Worm (Caenorhabditis elegans) whole organism, late embryonic: ENCODE measurements around the gene F58A6.9.

Experiments used
- C08G9.2 ChIP-seq: sonication (generic microtip); optimal IDR thresholded peaks from 2 replicates; lab custom pipeline; 2016; ENCODE audit warnings: mild to moderate bottlenecking, missing genetic modification characterization, moderate library complexity, missing compliant biosample characterization
- F13H6.1 ChIP-seq: sonication (generic microtip); optimal IDR thresholded peaks from 2 replicates; lab custom pipeline; 2016; ENCODE audit warnings: missing genetic modification characterization, missing compliant biosample characterization
- K02D7.2 ChIP-seq: sonication (generic microtip); optimal IDR thresholded peaks from 2 replicates; lab custom pipeline; 2017; ENCODE audit warnings: mild to moderate bottlenecking, missing genetic modification characterization, missing compliant biosample characterization
- Y22D7AL.16 ChIP-seq: sonication (generic microtip); optimal IDR thresholded peaks from 2 replicates; lab custom pipeline; 2016; ENCODE audit warnings: missing genetic modification characterization, missing compliant biosample characterization
- ahr-1 ChIP-seq: sonication (generic microtip); optimal IDR thresholded peaks from 2 replicates; lab custom pipeline; 2016; ENCODE audit warnings: missing genetic modification characterization, missing compliant biosample characterization
- ceh-14 ChIP-seq: sonication (generic microtip); optimal IDR thresholded peaks from 2 replicates; lab custom pipeline; 2016; ENCODE audit warnings: missing genotype, missing genetic modification characterization, missing compliant biosample characterization
- ceh-2 ChIP-seq: sonication (generic microtip); optimal IDR thresholded peaks from 2 replicates; lab custom pipeline; 2016; ENCODE audit warnings: missing genotype, missing genetic modification characterization, missing compliant biosample characterization
- ceh-24 ChIP-seq: sonication (generic microtip); optimal IDR thresholded peaks from 2 replicates; lab custom pipeline; 2016; ENCODE audit warnings: mild to moderate bottlenecking, missing genetic modification characterization, missing compliant biosample characterization
- ceh-30 ChIP-seq: fragments of 150-350 bp; optimal IDR thresholded peaks from 2 replicates; lab custom pipeline; 2014; ENCODE audit warnings: missing biosample characterization, missing genetic modification characterization
- ceh-45 ChIP-seq: fragments of 200-800 bp; sonication (Bioruptor generic); IDR thresholded peaks from 2 replicates; pipeline ENCODE4 v1.3.6; 2022; ENCODE audit warnings: missing genetic modification reagents, missing genetic modification characterization, missing compliant biosample characterization
- ceh-6 ChIP-seq: fragments of 200-800 bp; sonication (Bioruptor generic); optimal IDR thresholded peaks from 2 replicates; lab custom pipeline; 2018; ENCODE audit warnings: mild to moderate bottlenecking, missing genetic modification characterization, missing compliant biosample characterization
- ceh-9 ChIP-seq: sonication (generic microtip); optimal IDR thresholded peaks from 2 replicates; lab custom pipeline; 2016; ENCODE audit warnings: mild to moderate bottlenecking, missing genetic modification characterization, inconsistent platforms, missing compliant biosample characterization
- dve-1 ChIP-seq: sonication (generic microtip); optimal IDR thresholded peaks from 2 replicates; lab custom pipeline; 2017; ENCODE audit warnings: antibody characterized with exemption, mild to moderate bottlenecking, missing genetic modification characterization, missing compliant biosample characterization
- eyg-1 ChIP-seq: sonication (generic microtip); optimal IDR thresholded peaks from 2 replicates; lab custom pipeline; 2016; ENCODE audit warnings: missing genotype, missing genetic modification characterization, missing compliant biosample characterization
- hlh-13 ChIP-seq: fragments of 200-800 bp; sonication (Bioruptor generic); optimal IDR thresholded peaks from 2 replicates; lab custom pipeline; 2018; ENCODE audit warnings: mild to moderate bottlenecking, missing genetic modification characterization, missing compliant biosample characterization
- lim-6 ChIP-seq: sonication (generic microtip); optimal IDR thresholded peaks from 2 replicates; lab custom pipeline; 2016; ENCODE audit warnings: missing genetic modification characterization, missing compliant biosample characterization
- lin-11 ChIP-seq: fragments of 200-800 bp; sonication (Bioruptor generic); optimal IDR thresholded peaks from 2 replicates; lab custom pipeline; 2018; ENCODE audit warnings: mild to moderate bottlenecking, missing genetic modification characterization, missing compliant biosample characterization
- mec-3 ChIP-seq: sonication (generic microtip); optimal IDR thresholded peaks from 2 replicates; lab custom pipeline; 2016; ENCODE audit warnings: borderline replicate concordance, missing genetic modification characterization, missing compliant biosample characterization
- nfya-1 ChIP-seq: sonication (generic microtip); optimal IDR thresholded peaks from 2 replicates; lab custom pipeline; 2017; ENCODE audit warnings: missing genetic modification characterization, mild to moderate bottlenecking, missing compliant biosample characterization, antibody characterized with exemption, moderate library complexity
- nhr-11 ChIP-seq: fragments of 150-350 bp; optimal IDR thresholded peaks from 2 replicates; lab custom pipeline; 2014; ENCODE audit warnings: missing biosample characterization, missing genetic modification characterization
- nhr-232 ChIP-seq: sonication (generic microtip); optimal IDR thresholded peaks from 2 replicates; lab custom pipeline; 2016; ENCODE audit warnings: missing genetic modification characterization, missing compliant biosample characterization
- npax-4 ChIP-seq: sonication (generic microtip); optimal IDR thresholded peaks from 2 replicates; lab custom pipeline; 2016; ENCODE audit warnings: missing genetic modification characterization, missing compliant biosample characterization
- odd-2 ChIP-seq: sonication (generic microtip); optimal IDR thresholded peaks from 2 replicates; lab custom pipeline; 2017; ENCODE audit warnings: antibody characterized with exemption, mild to moderate bottlenecking, missing genetic modification characterization, missing compliant biosample characterization
- pag-3 ChIP-seq: sonication (generic microtip); optimal IDR thresholded peaks from 2 replicates; lab custom pipeline; 2016; ENCODE audit warnings: missing compliant biosample characterization, missing genetic modification characterization, borderline replicate concordance
- pat-9 ChIP-seq: fragments of 200-800 bp; sonication (Bioruptor generic); optimal IDR thresholded peaks from 2 replicates; lab custom pipeline; 2018; ENCODE audit warnings: mild to moderate bottlenecking, missing genetic modification characterization, moderate library complexity, missing compliant biosample characterization
- pha-2 ChIP-seq: sonication (generic microtip); optimal IDR thresholded peaks from 2 replicates; lab custom pipeline; 2017; ENCODE audit warnings: mild to moderate bottlenecking, missing genetic modification characterization, missing compliant biosample characterization
- pqm-1 ChIP-seq: sonication (generic microtip); optimal IDR thresholded peaks from 2 replicates; lab custom pipeline; 2016; ENCODE audit warnings: missing genetic modification characterization, missing compliant biosample characterization
- pros-1 ChIP-seq: fragments of 150-350 bp; optimal IDR thresholded peaks from 2 replicates; lab custom pipeline; 2014; ENCODE audit warnings: missing biosample characterization, missing genetic modification reagents, missing genetic modification characterization
- sdc-2 ChIP-seq: sonication (generic microtip); optimal IDR thresholded peaks from 2 replicates; lab custom pipeline; 2016; ENCODE audit warnings: missing genotype, missing genetic modification characterization, missing compliant biosample characterization
- sox-2 ChIP-seq: fragments of 200-800 bp; sonication (Bioruptor generic); IDR thresholded peaks from 2 replicates; pipeline ENCODE4 v1.3.6; 2022; ENCODE audit warnings: missing genetic modification reagents, missing genetic modification characterization, missing compliant biosample characterization
- sox-4 ChIP-seq: sonication (generic microtip); optimal IDR thresholded peaks from 2 replicates; lab custom pipeline; 2017; ENCODE audit warnings: mild to moderate bottlenecking, missing genetic modification characterization, inconsistent platforms, missing compliant biosample characterization
- syd-9 ChIP-seq: sonication (generic microtip); optimal IDR thresholded peaks from 2 replicates; lab custom pipeline; 2016; ENCODE audit warnings: mild to moderate bottlenecking, missing genetic modification characterization, moderate library complexity, missing compliant biosample characterization
- tbx-2 ChIP-seq: sonication (generic microtip); optimal IDR thresholded peaks from 2 replicates; lab custom pipeline; 2016; ENCODE audit warnings: missing genetic modification characterization, missing compliant biosample characterization
- tbx-7 ChIP-seq: sonication (generic microtip); optimal IDR thresholded peaks from 2 replicates; lab custom pipeline; 2016; ENCODE audit warnings: missing genotype, missing genetic modification characterization, missing compliant biosample characterization
- ttx-3 ChIP-seq: sonication (generic microtip); optimal IDR thresholded peaks from 2 replicates; lab custom pipeline; 2016; ENCODE audit warnings: missing genetic modification reagents, missing genetic modification characterization, missing compliant biosample characterization
- unc-3 ChIP-seq, 2 experiments: fragments of 200-800 bp in 1 of 2; sonication (Bioruptor generic) in 1 of 2; sonication (generic microtip) in 1 of 2; conservative IDR thresholded peaks in 1 of 2; optimal IDR thresholded peaks in 1 of 2; 2 replicates each; pipeline versions ENCODE4 v1.3.6 to Lab custom; 2016 to 2022; ENCODE audit warnings: missing compliant biosample characterization in 2 of 2, missing genetic modification characterization in 2 of 2, missing genetic modification reagents in 1 of 2
- unc-55 ChIP-seq: sonication (generic microtip); optimal IDR thresholded peaks from 2 replicates; lab custom pipeline; 2017; ENCODE audit warnings: missing biosample characterization, missing genetic modification reagents, missing genetic modification characterization

F58A6.9 gene

ce11 chrII:5174370-5174769 is 15.7 kb upstream of the F58A6.9 start, which contains the start of gene C27D6.3:
C27D6.3 (minus strand) TSS chrII:5174470.
- TF ChIP-seq sdc-2 (tag; lab: Kevin White, UChicago) (no peak), syd-9 (no peak), sox-4 (no peak), odd-2 (tag; lab: Kevin White, UChicago) (no peak), lim-6 (no peak), lin-11 (tag; lab: Kevin White, UChicago) (no peak), ceh-24 (tag; lab: Kevin White, UChicago) (no peak), nfya-1 (no peak), hlh-13 (GFP tag; lab: Kevin White, UChicago) (no peak), dve-1 (no peak), pqm-1 (tag; lab: Kevin White, UChicago) (no peak), ceh-45 (GFP tag; lab: Robert Waterston, UW) (no peak), K02D7.2 (tag; lab: Kevin White, UChicago) (no peak), Y22D7AL.16 (tag; lab: Kevin White, UChicago) (no peak), nhr-232 (tag; lab: Kevin White, UChicago) (no peak), ttx-3 (tag; lab: Kevin White, UChicago) (no peak), C08G9.2 (tag; lab: Kevin White, UChicago) (no peak), ceh-30 (tag; lab: Kevin White, UChicago) (no peak), ceh-2 (tag; lab: Kevin White, UChicago) (no peak)

ce11 chrII:5172451-5172850 is 13.8 kb upstream of the F58A6.9 start, which contains the start of gene C27D6.1:
C27D6.1 (plus strand) TSS chrII:5172751.
- TF ChIP-seq tbx-2 (tag; lab: Kevin White, UChicago): no peak
- TF ChIP-seq eyg-1 (tag; lab: Kevin White, UChicago): no peak
- no peak for TF ChIP-seq F13H6.1 (tag; lab: Kevin White, UChicago)
- no peak for TF ChIP-seq tbx-7
- no peak for TF ChIP-seq ceh-24 (tag; lab: Kevin White, UChicago)
- no peak for TF ChIP-seq mec-3
- no peak for TF ChIP-seq ceh-30 (tag; lab: Kevin White, UChicago)
- no peak for TF ChIP-seq unc-55 (GFP tag; lab: Kevin White, UChicago)
- no peak for TF ChIP-seq pag-3 (tag; lab: Kevin White, UChicago)
- no peak for TF ChIP-seq K02D7.2 (tag; lab: Kevin White, UChicago)
- no peak for TF ChIP-seq pros-1 (tag; lab: Kevin White, UChicago)

- TF ChIP-seq lim-6: no peak
- TF ChIP-seq pag-3 (tag; lab: Kevin White, UChicago): no peak
- no peak for TF ChIP-seq ceh-6 (GFP tag; lab: Kevin White, UChicago)
- no peak for TF ChIP-seq ceh-9 (tag; lab: Kevin White, UChicago)
- no peak for TF ChIP-seq syd-9
- TF ChIP-seq ceh-14 (tag; lab: Kevin White, UChicago): no peak
- no peak for TF ChIP-seq pat-9
- TF ChIP-seq tbx-7: no peak
- no peak for TF ChIP-seq nhr-11 (tag; lab: Kevin White, UChicago)
- TF ChIP-seq pha-2 (tag; lab: Kevin White, UChicago): no peak
Observed at ce11 chrII:5171610-5172009, 12.9 kb upstream of the F58A6.9 start, which contains the start of gene C27D6.15. C27D6.15 (plus strand) TSS chrII:5171910.

- TF ChIP-seq ceh-14 (tag; lab: Kevin White, UChicago) (no peak), ceh-45 (GFP tag; lab: Robert Waterston, UW) (no peak), ahr-1 (tag; lab: Kevin White, UChicago) (no peak), C08G9.2 (tag; lab: Kevin White, UChicago) (no peak), lim-6 (no peak), unc-55 (GFP tag; lab: Kevin White, UChicago) (no peak), npax-4 (tag; lab: Kevin White, UChicago) (no peak), sox-2 (GFP tag; lab: Robert Waterston, UW) (no peak), unc-3 (GFP tag; conservative IDR thresholded peaks at IDR 0.05; lab: Robert Waterston, UW) (no peak), unc-3 (tag; optimal IDR thresholded peaks at IDR 0.05; lab: Kevin White, UChicago) (no peak)
Observed at ce11 chrII:5170932-5171331, 12.3 kb upstream of the F58A6.9 start, which contains the start of gene srb-1. srb-1 (minus strand) TSS chrII:5171032.
